Fruit fly (Drosophila melanogaster) Kc167 (cell line): ENCODE measurements around the gene mrt.

Source experiments
- Myc ChIP-seq: fragments of >200 bp; optimal IDR thresholded peaks from 2 replicates; lab custom pipeline; 2017; ENCODE audit warnings: missing external identifiers
- Sin3A ChIP-seq: fragments of >200 bp; optimal IDR thresholded peaks from 2 replicates; lab custom pipeline; 2018; ENCODE audit warnings: missing external identifiers
- insv ChIP-seq: fragments of >200 bp; optimal IDR thresholded peaks from 3 replicates; lab custom pipeline; 2018; ENCODE audit warnings: missing external identifiers
- psq ChIP-seq: fragments of >200 bp; optimal IDR thresholded peaks from 2 replicates; lab custom pipeline; 2017; ENCODE audit warnings: missing external identifiers

DNA sequence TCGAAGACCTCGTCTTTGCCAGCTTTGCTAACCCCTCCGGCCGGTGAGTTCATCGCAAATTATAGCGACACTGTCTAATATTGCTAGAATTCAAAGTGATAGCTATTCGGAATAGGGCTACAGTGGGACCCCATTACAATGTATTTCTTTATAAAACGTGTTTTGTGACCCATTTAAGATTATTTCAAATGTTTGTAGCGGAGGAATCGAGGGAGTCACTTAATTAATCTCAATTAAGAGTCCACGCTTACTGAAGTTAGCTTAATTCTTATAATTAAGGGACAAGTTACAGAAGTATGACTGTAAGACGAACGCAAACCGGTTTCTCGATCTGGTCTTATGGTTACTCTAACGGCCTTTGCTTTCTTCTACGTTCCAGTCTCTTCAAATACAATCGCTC lies 7.2 kb upstream of the mrt start:
- TF ChIP-seq Myc (lab: Kevin White, UChicago) (no peak), Sin3A (lab: Kevin White, UChicago) (no peak), insv (lab: Kevin White, UChicago) (no peak), psq (lab: Kevin White, UChicago) (no peak)
